Worm (Caenorhabditis elegans) whole organism, mixed stage, embryonic: ENCODE measurements around the gene F21F8.5.

Source experiments
- mep-1 ChIP-seq: fragments of 150-350 bp; optimal IDR thresholded peaks from 2 replicates; lab custom pipeline; 2017; ENCODE audit warnings: missing biosample characterization, missing genetic modification reagents, missing genetic modification characterization, inconsistent platforms
- unc-39 ChIP-seq: fragments of 150-350 bp; optimal IDR thresholded peaks from 2 replicates; lab custom pipeline; 2014; ENCODE audit warnings: missing biosample characterization, missing genetic modification characterization

DNA sequence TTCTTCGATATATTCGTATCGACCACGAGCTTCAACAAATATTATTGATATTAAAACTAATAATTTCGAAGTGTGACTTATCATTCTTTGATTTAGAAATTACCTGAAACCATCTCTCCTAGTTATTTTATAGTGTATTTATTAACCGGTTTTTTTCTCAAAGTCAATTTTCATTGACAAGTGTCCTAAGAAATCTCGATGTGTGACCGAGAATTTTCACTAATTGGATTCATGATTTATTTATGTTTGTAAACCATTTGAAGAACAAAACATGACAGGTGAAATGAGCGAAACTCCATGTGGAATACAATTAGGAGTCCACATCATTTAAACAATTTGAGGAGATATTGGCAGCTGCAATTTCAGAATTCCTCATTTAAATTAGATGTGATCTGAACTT lies 2.7 kb downstream of the F21F8.5 start, which contains the start of gene C16D9.8:
- TF ChIP-seq unc-39 (tag; lab: Kevin White, UChicago) = no peak
- no peak for TF ChIP-seq mep-1 (tag; lab: Kevin White, UChicago)
